Worm (Caenorhabditis elegans) whole organism, young adult: ENCODE data around the gene F46B3.23.

Experiments
- B0035.1 ChIP-seq: sonication (generic microtip); optimal IDR thresholded peaks from 2 replicates; lab custom pipeline; 2016; ENCODE audit warnings: missing genetic modification characterization, mild to moderate bottlenecking, missing compliant biosample characterization, missing genotype, missing genetic modification reagents
- B0261.1 ChIP-seq: sonication (generic microtip); optimal IDR thresholded peaks from 2 replicates; lab custom pipeline; 2016; ENCODE audit warnings: mild to moderate bottlenecking, missing genetic modification characterization, moderate library complexity, missing compliant biosample characterization
- B0336.3 ChIP-seq: fragments of 200-800 bp; sonication (Bioruptor generic); IDR thresholded peaks from 2 replicates; pipeline ENCODE4 v1.3.6; 2022; ENCODE audit warnings: missing genetic modification characterization, missing compliant biosample characterization
- C17E4.6 ChIP-seq: fragments of 200-800 bp; sonication (Bioruptor generic); IDR thresholded peaks from 2 replicates; pipeline ENCODE4 v1.3.6; 2022; ENCODE audit warnings: missing genetic modification reagents, missing genetic modification characterization, missing compliant biosample characterization
- F22D6.2 ChIP-seq: sonication (generic microtip); optimal IDR thresholded peaks from 2 replicates; lab custom pipeline; 2016; ENCODE audit warnings: mild to moderate bottlenecking, missing genetic modification characterization, missing compliant biosample characterization
- F23B12.7 ChIP-seq: sonication (generic microtip); optimal IDR thresholded peaks from 2 replicates; lab custom pipeline; 2017; ENCODE audit warnings: missing genetic modification characterization, mild to moderate bottlenecking, missing compliant biosample characterization, antibody characterized with exemption, moderate library complexity; ENCODE audit not compliant: insufficient read depth
- F37B4.10 ChIP-seq: fragments of 200-800 bp; sonication (Bioruptor generic); IDR thresholded peaks from 2 replicates; pipeline ENCODE4 v1.3.6; 2022; ENCODE audit warnings: missing genetic modification characterization, missing compliant biosample characterization
- F52B5.7 ChIP-seq: sonication (generic microtip); optimal IDR thresholded peaks from 2 replicates; lab custom pipeline; 2016; ENCODE audit warnings: mild to moderate bottlenecking, missing genetic modification characterization, missing compliant biosample characterization
- F55B11.4 ChIP-seq: sonication (generic microtip); optimal IDR thresholded peaks from 2 replicates; lab custom pipeline; 2016; ENCODE audit warnings: missing compliant biosample characterization, missing genetic modification characterization, borderline replicate concordance; ENCODE audit not compliant: insufficient read depth
- F57C9.4 ChIP-seq: sonication (generic microtip); optimal IDR thresholded peaks from 2 replicates; lab custom pipeline; 2017; ENCODE audit warnings: mild to moderate bottlenecking, missing genetic modification characterization, missing compliant biosample characterization
- T07F8.4 ChIP-seq: sonication (generic microtip); optimal IDR thresholded peaks from 2 replicates; lab custom pipeline; 2016; ENCODE audit warnings: mild to moderate bottlenecking, missing genetic modification characterization, moderate library complexity, missing compliant biosample characterization
- Y67H2A.10 ChIP-seq: fragments of 200-800 bp; sonication (Bioruptor generic); conservative IDR thresholded peaks from 2 replicates; pipeline ENCODE4 v1.3.6; 2022; ENCODE audit warnings: missing genetic modification reagents, missing genetic modification characterization, missing compliant biosample characterization
- Y95B8A.8 ChIP-seq: fragments of 200-800 bp; sonication (Bioruptor generic); IDR thresholded peaks from 2 replicates; pipeline ENCODE4 v1.3.6; 2022; ENCODE audit warnings: missing genetic modification reagents, missing genetic modification characterization, missing compliant biosample characterization
- aptf-2 ChIP-seq: fragments of 200-800 bp; sonication (Bioruptor generic); conservative IDR thresholded peaks from 2 replicates; pipeline ENCODE4 v1.3.6; 2022; ENCODE audit warnings: missing genetic modification reagents, missing genetic modification characterization, missing compliant biosample characterization
- bed-2 ChIP-seq: fragments of 200-800 bp; sonication (Bioruptor generic); IDR thresholded peaks from 2 replicates; pipeline ENCODE4 v1.3.6; 2022; ENCODE audit warnings: missing genetic modification reagents, missing genetic modification characterization, missing compliant biosample characterization
- cebp-2 ChIP-seq: fragments of 200-800 bp; sonication (Bioruptor generic); IDR thresholded peaks from 2 replicates; pipeline ENCODE4 v1.3.6; 2022; ENCODE audit warnings: missing genetic modification characterization, missing compliant biosample characterization
- ceh-100 ChIP-seq: fragments of 200-800 bp; sonication (Bioruptor generic); IDR thresholded peaks from 2 replicates; pipeline ENCODE4 v1.3.6; 2022; ENCODE audit warnings: missing genetic modification reagents, missing genetic modification characterization, missing compliant biosample characterization
- ceh-79 ChIP-seq: sonication (generic microtip); optimal IDR thresholded peaks from 2 replicates; lab custom pipeline; 2017; ENCODE audit warnings: mild to moderate bottlenecking, missing genetic modification characterization, missing compliant biosample characterization
- ceh-91 ChIP-seq: fragments of 200-800 bp; sonication (Bioruptor generic); IDR thresholded peaks from 2 replicates; pipeline ENCODE4 v1.3.6; 2022; ENCODE audit warnings: missing genetic modification reagents, missing genetic modification characterization, missing compliant biosample characterization
- dox-1 ChIP-seq: fragments of 200-800 bp; sonication (Bioruptor generic); IDR thresholded peaks from 2 replicates; pipeline ENCODE4 v1.3.6; 2022; ENCODE audit warnings: missing genetic modification reagents, missing genetic modification characterization, missing compliant biosample characterization
- egl-44 ChIP-seq: fragments of 200-800 bp; sonication (Bioruptor generic); IDR thresholded peaks from 2 replicates; pipeline ENCODE4 v1.3.6; 2022; ENCODE audit warnings: missing genetic modification reagents, missing genetic modification characterization, missing compliant biosample characterization
- egrh-3 ChIP-seq: fragments of 200-800 bp; sonication (Bioruptor generic); IDR thresholded peaks from 2 replicates; pipeline ENCODE4 v1.3.6; 2022; ENCODE audit warnings: missing genetic modification reagents, missing genetic modification characterization, missing compliant biosample characterization
- ekl-4 ChIP-seq: fragments of 200-800 bp; sonication (Bioruptor generic); IDR thresholded peaks from 2 replicates; pipeline ENCODE4 v1.3.6; 2022; ENCODE audit warnings: missing genetic modification reagents, missing genetic modification characterization, missing compliant biosample characterization
- ets-4 ChIP-seq: fragments of 200-800 bp; sonication (Bioruptor generic); optimal IDR thresholded peaks from 2 replicates; lab custom pipeline; 2018; ENCODE audit warnings: mild to moderate bottlenecking, missing genetic modification characterization, missing compliant biosample characterization
- let-526 ChIP-seq: fragments of 200-800 bp; sonication (Bioruptor generic); IDR thresholded peaks from 2 replicates; pipeline ENCODE4 v1.3.6; 2022; ENCODE audit warnings: missing genetic modification reagents, missing genetic modification characterization, missing compliant biosample characterization
- let-607 ChIP-seq, 2 experiments: fragments of 200-800 bp in 1 of 2; sonication (Bioruptor generic) in 1 of 2; sonication (generic microtip) in 1 of 2; optimal IDR thresholded peaks; 2 replicates each; lab custom pipeline; 2016 to 2018; ENCODE audit warnings: mild to moderate bottlenecking in 2 of 2, missing compliant biosample characterization in 2 of 2, missing genetic modification characterization in 2 of 2, moderate library complexity in 2 of 2, missing genotype in 1 of 2
- lin-35 ChIP-seq, 3 experiments: fragments of 150-350 bp in 2 of 3; sonication (generic microtip) in 1 of 3; optimal IDR thresholded peaks; 2 replicates each; lab custom pipeline; 2014 to 2018; ENCODE audit warnings: missing biosample characterization in 3 of 3, missing genetic modification characterization in 3 of 3, missing genetic modification reagents in 3 of 3
- mcd-1 ChIP-seq: fragments of 200-800 bp; sonication (Bioruptor generic); IDR thresholded peaks from 2 replicates; pipeline ENCODE4 v1.3.6; 2022; ENCODE audit warnings: missing genetic modification reagents, missing genetic modification characterization, missing compliant biosample characterization
- nfyb-1 ChIP-seq: fragments of 200-800 bp; sonication (Bioruptor generic); IDR thresholded peaks from 2 replicates; pipeline ENCODE4 v1.3.6; 2022; ENCODE audit warnings: missing genetic modification reagents, missing genetic modification characterization, missing compliant biosample characterization
- nhr-179 ChIP-seq: sonication (generic microtip); optimal IDR thresholded peaks from 2 replicates; lab custom pipeline; 2016; ENCODE audit warnings: mild to moderate bottlenecking, missing genetic modification characterization, missing compliant biosample characterization
- snpc-4 ChIP-seq, 5 experiments: fragments of 150-350 bp in 1 of 5; sonication (generic microtip) in 4 of 5; optimal IDR thresholded peaks; 2 replicates each; lab custom pipeline; 2014 to 2018; ENCODE audit warnings: missing genetic modification characterization in 5 of 5, missing biosample characterization in 3 of 5, antibody characterized with exemption in 2 of 5, mild to moderate bottlenecking in 2 of 5, missing compliant biosample characterization in 2 of 5, missing genotype in 2 of 5, moderate library complexity in 2 of 5, missing genetic modification reagents in 1 of 5
- somi-1 ChIP-seq: fragments of 200-800 bp; sonication (Bioruptor generic); optimal IDR thresholded peaks from 2 replicates; lab custom pipeline; 2018; ENCODE audit warnings: mild to moderate bottlenecking, missing genetic modification characterization, missing compliant biosample characterization
- tlf-1 ChIP-seq: fragments of 200-800 bp; sonication (Bioruptor generic); optimal IDR thresholded peaks from 2 replicates; lab custom pipeline; 2018; ENCODE audit warnings: mild to moderate bottlenecking, missing genetic modification characterization, missing compliant biosample characterization
- zfh-2 ChIP-seq: fragments of 200-800 bp; sonication (Bioruptor generic); conservative IDR thresholded peaks from 2 replicates; pipeline ENCODE4 v1.3.6; 2022; ENCODE audit warnings: missing genetic modification reagents, missing genetic modification characterization, missing compliant biosample characterization
- ztf-28 ChIP-seq: fragments of 200-800 bp; sonication (Bioruptor generic); IDR thresholded peaks from 2 replicates; pipeline ENCODE4 v1.3.6; 2022; ENCODE audit warnings: missing genetic modification reagents, missing genetic modification characterization, missing compliant biosample characterization

Gene F46B3.23

ce11 chrV:20618632-20619031 is 12.1 kb upstream of the F46B3.23 start, which contains the start of gene F46B3.7:
Gene F46B3.7, minus strand, starts transcription at chrV:20618732.
- TF ChIP-seq nfyb-1 (GFP tag; lab: Robert Waterston, UW): no peak
- no peak for TF ChIP-seq ceh-91 (GFP tag; lab: Robert Waterston, UW)
- no peak for TF ChIP-seq ekl-4 (GFP tag; lab: Robert Waterston, UW)
- no peak for TF ChIP-seq F22D6.2 (tag; lab: Kevin White, UChicago)
- TF ChIP-seq mcd-1 (GFP tag; lab: Robert Waterston, UW): no peak
- no peak for TF ChIP-seq egl-44 (GFP tag; lab: Robert Waterston, UW)
- TF ChIP-seq nhr-179 (tag; lab: Kevin White, UChicago): no peak
- no peak for TF ChIP-seq F57C9.4 (tag; lab: Kevin White, UChicago)
- TF ChIP-seq T07F8.4 (tag; lab: Kevin White, UChicago): no peak
- TF ChIP-seq somi-1 (GFP tag; lab: Kevin White, UChicago): no peak
- no peak for TF ChIP-seq ceh-79 (tag; lab: Kevin White, UChicago)
- no peak for TF ChIP-seq let-526 (GFP tag; lab: Robert Waterston, UW)
- TF ChIP-seq, all 124 proteins: peak for 0

DNA sequence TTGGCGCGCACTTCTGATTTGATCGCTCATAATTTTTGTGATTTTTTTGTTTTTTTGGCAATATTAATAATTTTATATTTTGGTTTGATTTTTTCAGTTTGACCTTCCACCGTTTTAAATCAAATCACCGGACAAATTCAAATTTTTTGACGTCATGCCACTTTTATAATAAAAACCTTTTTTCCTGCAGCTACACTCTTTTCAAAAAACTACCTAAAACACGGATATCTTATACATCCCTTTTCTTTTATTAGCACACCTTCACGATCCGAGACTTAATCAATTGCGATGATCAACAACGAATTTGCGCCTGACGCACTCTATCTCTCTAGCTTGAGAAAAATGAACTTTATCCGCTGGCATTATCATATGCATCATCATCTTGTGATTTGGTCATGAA is 3.0 kb upstream of the F46B3.23 start, which contains the start of gene grd-2:
Gene grd-2, plus strand, starts transcription at position 301 of the 400 bp plus-strand sequence.
- TF ChIP-seq ekl-4 (GFP tag; lab: Robert Waterston, UW) (no peak), Y67H2A.10 (GFP tag; lab: Robert Waterston, UW) (no peak), ets-4 (GFP tag; lab: Kevin White, UChicago) (no peak), C17E4.6 (GFP tag; lab: Robert Waterston, UW) (no peak), egrh-3 (GFP tag; lab: Robert Waterston, UW) (no peak), lin-35 (GFP tag; optimal IDR thresholded peaks at IDR 0.05; lab: Kevin White, UChicago) (no peak), F37B4.10 (no peak), F52B5.7 (no peak), let-607 (tag; optimal IDR thresholded peaks at IDR 0.05; lab: Kevin White, UChicago) (no peak), Y95B8A.8 (no peak), T07F8.4 (tag; lab: Kevin White, UChicago) (no peak), B0261.1 (tag; lab: Kevin White, UChicago) (no peak), ceh-100 (GFP tag; lab: Robert Waterston, UW) (no peak), ceh-91 (GFP tag; lab: Robert Waterston, UW) (no peak), F55B11.4 (tag; lab: Kevin White, UChicago) (no peak), ztf-28 (GFP tag; lab: Robert Waterston, UW) (no peak), zfh-2 (GFP tag; lab: Robert Waterston, UW) (no peak), bed-2 (GFP tag; lab: Robert Waterston, UW) (no peak)

DNA sequence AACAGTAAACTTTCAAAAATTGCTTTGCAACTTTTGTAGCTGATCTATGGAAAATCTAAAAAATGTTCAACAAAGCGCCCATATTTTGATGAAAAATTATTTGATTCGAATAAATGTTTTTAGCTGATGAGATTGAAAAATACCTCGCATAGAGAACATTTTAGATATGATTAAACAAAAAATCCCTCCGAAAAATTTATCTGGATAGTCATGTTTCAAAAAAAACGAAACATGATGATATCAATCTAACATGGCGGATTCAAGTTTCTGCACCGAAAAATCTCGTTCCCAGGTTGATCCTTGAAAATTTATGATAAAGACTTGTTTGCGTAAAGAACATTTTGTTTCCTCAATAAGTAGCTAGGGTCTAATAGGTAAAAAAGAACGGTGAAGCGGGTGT is 2.2 kb upstream of the F46B3.23 start, which contains the start of gene ttr-12:
Gene ttr-12, minus strand, starts transcription at position 101 of the 400 bp plus-strand sequence.
- no peak for TF ChIP-seq aptf-2 (GFP tag; lab: Robert Waterston, UW)
- TF ChIP-seq dox-1 (GFP tag; lab: Robert Waterston, UW): no peak
- TF ChIP-seq Y95B8A.8: no peak
- no peak for TF ChIP-seq F23B12.7 (tag; lab: Kevin White, UChicago)
- TF ChIP-seq B0035.1: no peak
- TF ChIP-seq B0336.3: no peak
- no peak for TF ChIP-seq F57C9.4 (tag; lab: Kevin White, UChicago)
- TF ChIP-seq tlf-1: no peak
- TF ChIP-seq egrh-3 (GFP tag; lab: Robert Waterston, UW): no peak
- TF ChIP-seq snpc-4 (GFP tag; optimal IDR thresholded peaks at IDR 0.05; lab: Kevin White, UChicago): no peak
- no peak for TF ChIP-seq snpc-4 (tag; optimal IDR thresholded peaks at IDR 0.05; lab: Kevin White, UChicago)
- no peak for TF ChIP-seq cebp-2 (GFP tag; lab: Robert Waterston, UW)
